Worm (Caenorhabditis elegans) whole organism, L1 larva: ENCODE data around the gene dex-1.

Experiments
- C34B4.2 ChIP-seq: sonication (generic microtip); optimal IDR thresholded peaks from 2 replicates; lab custom pipeline; 2017; ENCODE audit warnings: mild to moderate bottlenecking, missing genetic modification characterization, missing compliant biosample characterization
- F16B12.6 ChIP-seq: fragments of 150-350 bp; optimal IDR thresholded peaks from 2 replicates; lab custom pipeline; 2014; ENCODE audit warnings: missing biosample characterization, missing genetic modification characterization
- aha-1 ChIP-seq: fragments of 150-350 bp; optimal IDR thresholded peaks from 2 replicates; lab custom pipeline; 2014; ENCODE audit warnings: missing biosample characterization, missing genetic modification characterization
- ama-1 ChIP-seq: fragments of 150-350 bp; optimal IDR thresholded peaks from 2 replicates; lab custom pipeline; 2014
- blmp-1 ChIP-seq: fragments of 150-350 bp; optimal IDR thresholded peaks from 2 replicates; lab custom pipeline; 2014; ENCODE audit warnings: missing biosample characterization, missing genetic modification characterization
- ceh-63 ChIP-seq: fragments of 200-800 bp; sonication (Bioruptor generic); optimal IDR thresholded peaks from 2 replicates; lab custom pipeline; 2018; ENCODE audit warnings: mild to moderate bottlenecking, missing genetic modification characterization, missing compliant biosample characterization
- ceh-82 ChIP-seq, 3 experiments: fragments of 150-350 bp in 1 of 3; sonication (generic microtip) in 2 of 3; optimal IDR thresholded peaks; 2 replicates each; lab custom pipeline; 2014 to 2017; ENCODE audit warnings: missing biosample characterization in 3 of 3, missing genetic modification characterization in 3 of 3
- ceh-88 ChIP-seq: fragments of 200-800 bp; sonication (Bioruptor generic); IDR thresholded peaks from 2 replicates; pipeline ENCODE4 v1.3.6; 2022; ENCODE audit warnings: missing genetic modification characterization, missing compliant biosample characterization
- dsc-1 ChIP-seq: sonication (generic microtip); optimal IDR thresholded peaks from 2 replicates; lab custom pipeline; 2016; ENCODE audit warnings: mild to moderate bottlenecking, missing genetic modification characterization, missing compliant biosample characterization
- efl-1 ChIP-seq, 4 experiments: fragments of 150-350 bp; optimal IDR thresholded peaks in 3 of 4; peaks in 1 of 4; 1 replicate in 1 of 4; 2 replicates in 3 of 4; lab custom pipeline; 2014; ENCODE audit warnings: missing biosample characterization in 2 of 4, missing genetic modification characterization in 2 of 4, missing genetic modification reagents in 2 of 4
- egl-13 ChIP-seq: sonication (generic microtip); optimal IDR thresholded peaks from 2 replicates; lab custom pipeline; 2016; ENCODE audit warnings: missing genotype, missing genetic modification reagents, missing genetic modification characterization, missing compliant biosample characterization
- egl-27 ChIP-seq, 2 experiments: fragments of 150-350 bp in 1 of 2; sonication (generic microtip); optimal IDR thresholded peaks; 3 replicates each; lab custom pipeline; 2017 to 2018; ENCODE audit warnings: missing biosample characterization in 2 of 2, missing genetic modification characterization in 2 of 2, missing genetic modification reagents in 2 of 2
- elt-3 ChIP-seq, 6 experiments: fragments of 150-350 bp in 1 of 6; sonication (generic microtip); optimal IDR thresholded peaks; 2 replicates each; lab custom pipeline; 2017 to 2018; ENCODE audit warnings: missing biosample characterization in 6 of 6, missing genetic modification characterization in 6 of 6, inconsistent platforms in 1 of 6
- ets-5 ChIP-seq: fragments of 200-800 bp; sonication (Bioruptor generic); IDR thresholded peaks from 2 replicates; pipeline ENCODE4 v1.3.6; 2022; ENCODE audit warnings: missing genetic modification characterization, missing compliant biosample characterization
- fkh-10 ChIP-seq: sonication (generic microtip); optimal IDR thresholded peaks from 2 replicates; lab custom pipeline; 2017; ENCODE audit warnings: missing biosample characterization, missing genetic modification reagents, missing genetic modification characterization
- fkh-4 ChIP-seq: sonication (generic microtip); optimal IDR thresholded peaks from 2 replicates; lab custom pipeline; 2016; ENCODE audit warnings: missing compliant biosample characterization, missing genetic modification characterization, borderline replicate concordance
- fkh-8 ChIP-seq: sonication (generic microtip); optimal IDR thresholded peaks from 2 replicates; lab custom pipeline; 2016; ENCODE audit warnings: mild to moderate bottlenecking, missing genetic modification characterization, missing compliant biosample characterization
- fos-1 ChIP-seq: fragments of 150-350 bp; optimal IDR thresholded peaks from 2 replicates; lab custom pipeline; 2014; ENCODE audit warnings: missing biosample characterization, missing genetic modification characterization
- hlh-17 ChIP-seq: fragments of 200-800 bp; sonication (Bioruptor generic); optimal IDR thresholded peaks from 2 replicates; lab custom pipeline; 2018; ENCODE audit warnings: missing genetic modification characterization, mild to moderate bottlenecking, missing compliant biosample characterization, moderate library complexity, borderline replicate concordance
- hpl-2 ChIP-seq: fragments of 150-350 bp; optimal IDR thresholded peaks from 2 replicates; lab custom pipeline; 2014; ENCODE audit warnings: missing biosample characterization, missing genetic modification reagents, missing genetic modification characterization
- irx-1 ChIP-seq: sonication (generic microtip); optimal IDR thresholded peaks from 2 replicates; lab custom pipeline; 2016; ENCODE audit warnings: missing genetic modification characterization, missing compliant biosample characterization
- isw-1 ChIP-seq: fragments of 200-800 bp; sonication (Bioruptor generic); IDR thresholded peaks from 2 replicates; pipeline ENCODE4 v1.3.6; 2022; ENCODE audit warnings: missing genetic modification characterization, missing compliant biosample characterization
- lin-13 ChIP-seq: fragments of 150-350 bp; optimal IDR thresholded peaks from 2 replicates; lab custom pipeline; 2014; ENCODE audit warnings: missing biosample characterization, missing genetic modification reagents, missing genetic modification characterization
- lin-14 ChIP-seq: fragments of 200-800 bp; sonication (Bioruptor generic); optimal IDR thresholded peaks from 2 replicates; lab custom pipeline; 2018; ENCODE audit warnings: mild to moderate bottlenecking, missing genetic modification characterization, moderate library complexity, missing compliant biosample characterization
- lin-15B ChIP-seq: fragments of 150-350 bp; sonication (generic microtip); optimal IDR thresholded peaks from 3 replicates; lab custom pipeline; 2014; ENCODE audit warnings: missing biosample characterization, missing genetic modification characterization
- lin-35 ChIP-seq, 2 experiments: fragments of 150-350 bp; optimal IDR thresholded peaks; 2 replicates each; lab custom pipeline; 2014; ENCODE audit warnings: missing biosample characterization in 2 of 2, missing genetic modification characterization in 2 of 2, missing genetic modification reagents in 2 of 2
- lir-3 ChIP-seq: sonication (generic microtip); optimal IDR thresholded peaks from 2 replicates; lab custom pipeline; 2016; ENCODE audit warnings: mild to moderate bottlenecking, missing genetic modification characterization, moderate library complexity, missing compliant biosample characterization; ENCODE audit not compliant: poor library complexity
- lsy-2 ChIP-seq, 2 experiments: fragments of 150-350 bp; optimal IDR thresholded peaks; 2 replicates each; lab custom pipeline; 2014; ENCODE audit warnings: missing biosample characterization in 2 of 2, missing genetic modification characterization in 2 of 2
- mdl-1 ChIP-seq, 2 experiments: fragments of 150-350 bp; optimal IDR thresholded peaks; 2 replicates each; lab custom pipeline; 2014 to 2017; ENCODE audit warnings: missing biosample characterization in 2 of 2, missing genetic modification characterization in 2 of 2, inconsistent platforms in 1 of 2
- nhr-12 ChIP-seq: sonication (generic microtip); optimal IDR thresholded peaks from 2 replicates; lab custom pipeline; 2017; ENCODE audit warnings: missing biosample characterization, missing genetic modification characterization
- nhr-19 ChIP-seq: fragments of 200-800 bp; sonication (Bioruptor generic); conservative IDR thresholded peaks from 2 replicates; pipeline ENCODE4 v1.3.6; 2022; ENCODE audit warnings: missing genetic modification characterization, missing compliant biosample characterization
- nhr-237 ChIP-seq: fragments of 150-350 bp; optimal IDR thresholded peaks from 2 replicates; lab custom pipeline; 2014; ENCODE audit warnings: missing biosample characterization, missing genetic modification characterization
- nhr-28 ChIP-seq: fragments of 150-350 bp; optimal IDR thresholded peaks from 2 replicates; lab custom pipeline; 2014; ENCODE audit warnings: missing biosample characterization, missing genetic modification characterization
- nhr-47 ChIP-seq: sonication (generic microtip); optimal IDR thresholded peaks from 2 replicates; lab custom pipeline; 2016; ENCODE audit warnings: mild to moderate bottlenecking, missing genetic modification characterization, moderate library complexity, missing compliant biosample characterization
- nhr-71 ChIP-seq: sonication (generic microtip); optimal IDR thresholded peaks from 2 replicates; lab custom pipeline; 2016; ENCODE audit warnings: mild to moderate bottlenecking, missing genetic modification characterization, moderate library complexity, missing compliant biosample characterization
- nhr-76 ChIP-seq: sonication (generic microtip); optimal IDR thresholded peaks from 2 replicates; lab custom pipeline; 2017; ENCODE audit warnings: missing biosample characterization, missing genetic modification characterization
- nhr-77 ChIP-seq: fragments of 150-350 bp; optimal IDR thresholded peaks from 2 replicates; lab custom pipeline; 2014; ENCODE audit warnings: missing biosample characterization, missing genetic modification characterization
- nhr-84 ChIP-seq: sonication (generic microtip); optimal IDR thresholded peaks from 2 replicates; lab custom pipeline; 2017; ENCODE audit warnings: missing biosample characterization, missing genetic modification characterization
- nhr-85 ChIP-seq: sonication (generic microtip); peaks from one replicate; lab custom pipeline; 2016; ENCODE audit warnings: missing genetic modification characterization, inconsistent platforms, missing compliant biosample characterization
- pag-3 ChIP-seq: sonication (generic microtip); optimal IDR thresholded peaks from 2 replicates; lab custom pipeline; 2017; ENCODE audit warnings: missing genetic modification characterization, mild to moderate bottlenecking, missing compliant biosample characterization, antibody characterized with exemption, borderline replicate concordance; ENCODE audit not compliant: insufficient read depth
- pqm-1 ChIP-seq: sonication (generic microtip); optimal IDR thresholded peaks from 3 replicates; lab custom pipeline; 2017; ENCODE audit warnings: missing biosample characterization, missing genetic modification characterization
- skn-1 ChIP-seq: fragments of 150-350 bp; optimal IDR thresholded peaks from 2 replicates; lab custom pipeline; 2014; ENCODE audit warnings: missing biosample characterization, missing genetic modification characterization
- snpc-4 ChIP-seq: fragments of 150-350 bp; optimal IDR thresholded peaks from 2 replicates; lab custom pipeline; 2014; ENCODE audit warnings: missing biosample characterization, missing genetic modification characterization
- sox-4 ChIP-seq: sonication (generic microtip); optimal IDR thresholded peaks from 2 replicates; lab custom pipeline; 2016; ENCODE audit warnings: missing genetic modification characterization, missing compliant biosample characterization
- sptf-1 ChIP-seq: fragments of 150-350 bp; optimal IDR thresholded peaks from 2 replicates; lab custom pipeline; 2014; ENCODE audit warnings: missing biosample characterization, missing genetic modification characterization
- tbx-2 ChIP-seq: sonication (generic microtip); optimal IDR thresholded peaks from 2 replicates; lab custom pipeline; 2016; ENCODE audit warnings: missing genetic modification characterization, missing compliant biosample characterization
- tlp-1 ChIP-seq: fragments of 150-350 bp; optimal IDR thresholded peaks from 2 replicates; lab custom pipeline; 2014; ENCODE audit warnings: missing biosample characterization, missing genetic modification characterization
- unc-98 ChIP-seq: fragments of 200-800 bp; sonication (Bioruptor generic); IDR thresholded peaks from 2 replicates; pipeline ENCODE4 v1.3.6; 2022; ENCODE audit warnings: missing genetic modification characterization, missing compliant biosample characterization
- zag-1 ChIP-seq: fragments of 150-350 bp; optimal IDR thresholded peaks from 2 replicates; lab custom pipeline; 2014; ENCODE audit warnings: missing biosample characterization, missing genetic modification characterization
- ztf-11 ChIP-seq, 2 experiments: sonication (generic microtip); optimal IDR thresholded peaks; 2 replicates each; lab custom pipeline; 2016 to 2017; ENCODE audit warnings: missing genetic modification characterization in 2 of 2, missing biosample characterization in 1 of 2, missing compliant biosample characterization in 1 of 2
- ztf-4 ChIP-seq: fragments of 150-350 bp; optimal IDR thresholded peaks from 2 replicates; lab custom pipeline; 2014; ENCODE audit warnings: missing biosample characterization, missing genetic modification characterization

The dex-1 gene

ce11 chrIII:5557246-5557819 lies 31.4 kb downstream of the dex-1 start, which contains the start of gene rpc-2:
Gene rpc-2, plus strand, starts transcription at chrIII:5557365.
- TF ChIP-seq nhr-71 (tag; lab: Kevin White, UChicago) (no peak), nhr-85 (peak; percentile 1)

- TF ChIP-seq efl-1 (optimal IDR thresholded peaks at IDR 0.05; lab: Kevin White, UChicago), result peak; percentile 11 to 19
- TF ChIP-seq efl-1 (GFP tag; optimal IDR thresholded peaks at IDR 0.05 in 1 of 2; lab: Kevin White, UChicago), result peak in 1 of 2 experiments; percentile 87
- TF ChIP-seq egl-13, result no peak
- TF ChIP-seq mdl-1 (tag; optimal IDR thresholded peaks at IDR 0.05; lab: Kevin White, UChicago), result peak in 1 of 2 experiments; percentile 25
- TF ChIP-seq nhr-28, result no peak
- TF ChIP-seq nhr-19 (GFP tag; lab: Robert Waterston, UW), result peak; percentile 39
- no peak for TF ChIP-seq egl-27 (tag; optimal IDR thresholded peaks at IDR 0.05; lab: Kevin White, UChicago)
- no peak for TF ChIP-seq ets-5 (GFP tag; lab: Robert Waterston, UW)
- TF ChIP-seq lsy-2 (tag; optimal IDR thresholded peaks at IDR 0.05; lab: Kevin White, UChicago), result peak; percentile 10 to 49
- no peak for TF ChIP-seq unc-98 (GFP tag; lab: Robert Waterston, UW)
- no peak for TF ChIP-seq nhr-237 (tag; lab: Kevin White, UChicago)
- no peak for TF ChIP-seq isw-1 (GFP tag; lab: Robert Waterston, UW)
- TF ChIP-seq fkh-8 (tag; lab: Kevin White, UChicago), result no peak
- TF ChIP-seq ceh-88, result no peak
- TF ChIP-seq nhr-77 (tag; lab: Kevin White, UChicago), result peak; percentile 51
- peak; percentile 31 for TF ChIP-seq tbx-2 (tag; lab: Kevin White, UChicago)
- no peak for TF ChIP-seq lir-3 (tag; lab: Kevin White, UChicago)
- no peak for TF ChIP-seq pqm-1 (tag; lab: Kevin White, UChicago)
- TF ChIP-seq lin-13, result no peak
- no peak for TF ChIP-seq ztf-4
- TF ChIP-seq nhr-71 (tag; lab: Kevin White, UChicago), result peak; percentile 69
- no peak for TF ChIP-seq nhr-84 (tag; lab: Kevin White, UChicago)
- peak; percentile 97 for TF ChIP-seq pag-3 (tag; lab: Kevin White, UChicago)
- no peak for TF ChIP-seq elt-3 (tag; optimal IDR thresholded peaks at IDR 0.05; lab: Kevin White, UChicago)
- TF ChIP-seq tlp-1 (tag; lab: Kevin White, UChicago), result no peak
- peak; percentile 75 for TF ChIP-seq lin-14 (GFP tag; lab: Kevin White, UChicago)
- TF ChIP-seq C34B4.2 (tag; lab: Kevin White, UChicago), result no peak
- no peak for TF ChIP-seq zag-1 (tag; lab: Kevin White, UChicago)
- TF ChIP-seq lin-35 (GFP tag; optimal IDR thresholded peaks at IDR 0.05; lab: Kevin White, UChicago), result no peak
- TF ChIP-seq snpc-4 (tag; lab: Kevin White, UChicago), result no peak
- TF ChIP-seq dsc-1 (tag; lab: Kevin White, UChicago), result peak; percentile 69
- no peak for TF ChIP-seq irx-1 (tag; lab: Kevin White, UChicago)
- no peak for TF ChIP-seq aha-1 (tag; lab: Kevin White, UChicago)
- no peak for TF ChIP-seq nhr-12 (tag; lab: Kevin White, UChicago)
- TF ChIP-seq nhr-47 (tag; lab: Kevin White, UChicago), result no peak
- TF ChIP-seq hlh-17 (GFP tag; lab: Kevin White, UChicago), result no peak
- TF ChIP-seq lin-15B (tag; lab: Kevin White, UChicago), result no peak
- no peak for TF ChIP-seq ceh-82 (tag; optimal IDR thresholded peaks at IDR 0.05; lab: Kevin White, UChicago)
- no peak for TF ChIP-seq ama-1 (lab: Kevin White, UChicago)
- peak; percentile 20 for TF ChIP-seq blmp-1
- TF ChIP-seq sox-4 (tag; lab: Kevin White, UChicago), result no peak
- no peak for TF ChIP-seq nhr-76
- TF ChIP-seq ceh-63 (GFP tag; lab: Kevin White, UChicago), result no peak
- no peak for TF ChIP-seq fkh-10 (GFP tag; lab: Kevin White, UChicago)
- TF ChIP-seq sptf-1 (tag; lab: Kevin White, UChicago), result no peak
- no peak for TF ChIP-seq fos-1 (tag; lab: Kevin White, UChicago)
- TF ChIP-seq skn-1 (tag; lab: Kevin White, UChicago), result no peak
- TF ChIP-seq F16B12.6 (tag; lab: Kevin White, UChicago), result no peak
- TF ChIP-seq fkh-4 (tag; lab: Kevin White, UChicago), result no peak
- no peak for TF ChIP-seq hpl-2 (GFP tag; lab: Kevin White, UChicago)
- TF ChIP-seq ztf-11 (tag; optimal IDR thresholded peaks at IDR 0.05; lab: Kevin White, UChicago), result no peak
Measured at ce11 chrIII:5563680-5564079, 37.8 kb downstream of the dex-1 start.
